Worm (Caenorhabditis elegans) whole organism, L1 larva: Measurements from ENCODE around the gene zip-1.

ENCODE experiments used
- C04F5.9 ChIP-seq: sonication (generic microtip); optimal IDR thresholded peaks from 2 replicates; lab custom pipeline; 2016; ENCODE audit warnings: missing genetic modification characterization, missing compliant biosample characterization
- aly-2 ChIP-seq: fragments of 150-350 bp; optimal IDR thresholded peaks from 2 replicates; lab custom pipeline; 2014; ENCODE audit warnings: missing biosample characterization, missing genetic modification characterization
- elt-3 ChIP-seq, 6 experiments: fragments of 150-350 bp in 1 of 6; sonication (generic microtip); optimal IDR thresholded peaks; 2 replicates each; lab custom pipeline; 2017 to 2018; ENCODE audit warnings: missing biosample characterization in 6 of 6, missing genetic modification characterization in 6 of 6, inconsistent platforms in 1 of 6
- grh-1 ChIP-seq: fragments of 200-800 bp; sonication (Bioruptor generic); IDR thresholded peaks from 2 replicates; pipeline ENCODE4 v1.3.6; 2022; ENCODE audit warnings: missing genetic modification reagents, missing genetic modification characterization, missing compliant biosample characterization
- lir-3 ChIP-seq: sonication (generic microtip); optimal IDR thresholded peaks from 2 replicates; lab custom pipeline; 2016; ENCODE audit warnings: mild to moderate bottlenecking, missing genetic modification characterization, moderate library complexity, missing compliant biosample characterization; ENCODE audit not compliant: poor library complexity
- mab-9 ChIP-seq: fragments of 200-800 bp; sonication (Bioruptor generic); IDR thresholded peaks from 2 replicates; pipeline ENCODE4 v1.3.6; 2022; ENCODE audit warnings: missing genetic modification reagents, missing genetic modification characterization, missing compliant biosample characterization
- mep-1 ChIP-seq: fragments of 150-350 bp; optimal IDR thresholded peaks from 2 replicates; lab custom pipeline; 2014; ENCODE audit warnings: missing biosample characterization, missing genetic modification characterization
- nhr-12 ChIP-seq: sonication (generic microtip); optimal IDR thresholded peaks from 2 replicates; lab custom pipeline; 2017; ENCODE audit warnings: missing biosample characterization, missing genetic modification characterization
- nhr-19 ChIP-seq: fragments of 200-800 bp; sonication (Bioruptor generic); conservative IDR thresholded peaks from 2 replicates; pipeline ENCODE4 v1.3.6; 2022; ENCODE audit warnings: missing genetic modification characterization, missing compliant biosample characterization
- nhr-28 ChIP-seq: fragments of 150-350 bp; optimal IDR thresholded peaks from 2 replicates; lab custom pipeline; 2014; ENCODE audit warnings: missing biosample characterization, missing genetic modification characterization
- nhr-47 ChIP-seq: sonication (generic microtip); optimal IDR thresholded peaks from 2 replicates; lab custom pipeline; 2016; ENCODE audit warnings: mild to moderate bottlenecking, missing genetic modification characterization, moderate library complexity, missing compliant biosample characterization
- nhr-77 ChIP-seq: fragments of 150-350 bp; optimal IDR thresholded peaks from 2 replicates; lab custom pipeline; 2014; ENCODE audit warnings: missing biosample characterization, missing genetic modification characterization
- tbx-2 ChIP-seq: sonication (generic microtip); optimal IDR thresholded peaks from 2 replicates; lab custom pipeline; 2016; ENCODE audit warnings: missing genetic modification characterization, missing compliant biosample characterization
- zag-1 ChIP-seq: fragments of 150-350 bp; optimal IDR thresholded peaks from 2 replicates; lab custom pipeline; 2014; ENCODE audit warnings: missing biosample characterization, missing genetic modification characterization

DNA sequence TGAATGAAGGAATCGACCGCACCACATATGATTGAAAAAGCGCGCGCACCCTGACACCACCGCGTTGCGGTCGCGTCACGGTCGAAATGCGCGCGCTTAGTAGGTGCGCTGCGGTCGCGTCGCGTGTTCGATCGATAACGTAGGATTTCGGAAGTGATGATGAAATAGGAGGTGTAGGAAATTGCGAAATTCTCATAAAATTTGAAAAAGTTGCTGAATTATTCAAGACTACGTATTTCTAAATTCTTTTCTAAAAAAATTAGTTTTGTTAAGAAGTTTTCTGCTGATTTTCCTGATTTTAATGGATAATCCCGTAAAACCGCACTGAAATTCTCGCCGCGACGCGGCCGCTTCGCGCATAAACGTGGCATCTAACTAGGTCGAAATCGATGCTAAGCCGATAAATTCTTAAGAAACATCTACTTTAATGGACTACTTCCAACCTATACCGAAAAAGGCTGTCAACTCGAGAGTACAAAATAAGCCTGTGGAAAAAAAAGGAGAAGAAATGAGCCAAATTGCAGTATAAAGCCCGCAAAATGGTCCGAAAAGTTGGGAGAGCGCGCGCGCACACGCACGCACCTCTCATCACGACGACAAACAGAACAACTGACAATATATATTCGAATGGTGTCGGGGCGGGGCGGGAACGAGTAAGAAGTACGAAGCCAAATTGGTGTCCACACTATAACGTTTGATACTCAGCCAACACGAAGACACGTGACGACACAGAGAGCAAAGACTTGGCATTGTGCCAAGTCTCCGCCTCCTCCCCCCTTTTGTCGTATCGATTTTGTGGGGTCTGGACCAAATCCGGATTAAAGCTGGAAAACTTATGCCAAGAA is 35.1 kb downstream of the zip-1 start, which contains the start of gene his-72:
- no peak for TF ChIP-seq aly-2
- TF ChIP-seq nhr-19: peak; percentile 64
- peak; percentile 48 for TF ChIP-seq tbx-2 (tag; lab: Kevin White, UChicago)
- TF ChIP-seq elt-3 (tag; optimal IDR thresholded peaks at IDR 0.05; lab: Kevin White, UChicago): peak in 1 of 6 experiments; percentile 2
- TF ChIP-seq zag-1: no peak
- TF ChIP-seq C04F5.9 (tag; lab: Kevin White, UChicago): no peak
- TF ChIP-seq nhr-28 (tag; lab: Kevin White, UChicago): no peak
- peak; percentile 38; the same call in 1 of the 2 replicates for TF ChIP-seq grh-1 (GFP tag; lab: Robert Waterston, UW)
- TF ChIP-seq lir-3 (tag; lab: Kevin White, UChicago): peak; percentile 13
- no peak for TF ChIP-seq nhr-12
- TF ChIP-seq mab-9 (GFP tag; lab: Robert Waterston, UW): 0 out of 2 replicates have a peak, but pooled peaks have one; percentile 33
- TF ChIP-seq nhr-47 (tag; lab: Kevin White, UChicago): peak; percentile 66
- peak; percentile 40 for TF ChIP-seq mep-1 (tag; lab: Kevin White, UChicago)
- TF ChIP-seq nhr-77 (tag; lab: Kevin White, UChicago): no peak
